Worm (Caenorhabditis elegans): ENCODE data around the gene C02B8.3.

Gene C02B8.3

ce11 chrX:8155447-8155877 lies 16.2 kb downstream of the C02B8.3 start:
- TF ChIP-seq mxl-1 (tag; optimal IDR thresholded peaks at IDR 0.05) = peak; percentile 3
- TF ChIP-seq lin-54 (GFP tag; optimal IDR thresholded peaks at IDR 0.05) = peak; percentile 6
- TF ChIP-seq nhr-90 (tag; optimal IDR thresholded peaks at IDR 0.05) = peak; percentile 5
- peak; percentile 45 for TF ChIP-seq hmg-1.2 (GFP tag; IDR thresholded peaks at IDR 0.05)
- TF ChIP-seq rpc-1 (optimal IDR thresholded peaks at IDR 0.05) = peak; percentile 51
- TF ChIP-seq rpc-1 (tag; optimal IDR thresholded peaks at IDR 0.05) = peak; percentile 84
- peak; percentile 52; the same call in 1 of the 2 replicates for TF ChIP-seq ztf-25 (GFP tag; IDR thresholded peaks at IDR 0.05)
- TF ChIP-seq dox-1 (GFP tag; IDR thresholded peaks at IDR 0.05) = peak; percentile 53; the same call in 1 of the 2 replicates
- peak; percentile 24 for TF ChIP-seq ztf-18 (tag; optimal IDR thresholded peaks at IDR 0.05)
- TF ChIP-seq K11D2.4 (GFP tag; IDR thresholded peaks at IDR 0.05) = 0 out of 2 replicates have a peak, but pooled peaks have one; percentile 13
- TF ChIP-seq B0261.1 (tag; optimal IDR thresholded peaks at IDR 0.05) = peak; percentile 80
- 0 out of 2 replicates have a peak, but pooled peaks have one; percentile 61 for TF ChIP-seq ceh-58 (GFP tag; IDR thresholded peaks at IDR 0.05)
- TF ChIP-seq ceh-27 (GFP tag; optimal IDR thresholded peaks at IDR 0.05) = peak; percentile 7
- TF ChIP-seq madf-6 (GFP tag; IDR thresholded peaks at IDR 0.05) = peak; percentile 15; the same call in 1 of the 2 replicates
- TF ChIP-seq ZK185.1 (tag; optimal IDR thresholded peaks at IDR 0.05; ENCODE audit: poor library complexity, severe bottlenecking) = peak; percentile 53
- TF ChIP-seq hmg-20 (GFP tag; IDR thresholded peaks at IDR 0.05) = peak; percentile 56; the same call in 1 of the 2 replicates
- peak; percentile 84 for TF ChIP-seq tbp1 (GFP tag; optimal IDR thresholded peaks at IDR 0.05)
- 0 out of 2 replicates have a peak, but pooled peaks have one; percentile 18 for TF ChIP-seq ceh-100 (GFP tag; IDR thresholded peaks at IDR 0.05)
- TF ChIP-seq lin-40 (tag; optimal IDR thresholded peaks at IDR 0.05) = peak; percentile 3
- peak; percentile 66; the same call in 1 of the 2 replicates for TF ChIP-seq Y53G8AR.9 (GFP tag; conservative IDR thresholded peaks at IDR 0.05)
- TF ChIP-seq nfyb-1 (GFP tag; IDR thresholded peaks at IDR 0.05) = 0 out of 2 replicates have a peak, but pooled peaks have one; percentile 18
- TF ChIP-seq lir-1 (GFP tag; conservative IDR thresholded peaks at IDR 0.05) = 0 out of 2 replicates have a peak, but pooled peaks have one; percentile 8
- 0 out of 2 replicates have a peak, but pooled peaks have one; percentile 12 for TF ChIP-seq ceh-40 (GFP tag; IDR thresholded peaks at IDR 0.05)
- TF ChIP-seq Y56A3A.18 (GFP tag; IDR thresholded peaks at IDR 0.05) = 0 out of 2 replicates have a peak, but pooled peaks have one; percentile 74
- peak; percentile 63 for TF ChIP-seq die-1 (tag; optimal IDR thresholded peaks at IDR 0.05)
- TF ChIP-seq D2030.7 (GFP tag; IDR thresholded peaks at IDR 0.05) = peak; percentile 65
- TF ChIP-seq pbrm-1 (GFP tag; IDR thresholded peaks at IDR 0.05) = peak; percentile 61
- peak; percentile 26 for TF ChIP-seq snpc-4 (GFP tag; optimal IDR thresholded peaks at IDR 0.05)
- TF ChIP-seq snpc-4 (tag; optimal IDR thresholded peaks at IDR 0.05) = peak in 2 of 4 experiments; percentile 30 to 43
- TF ChIP-seq lin-26 (GFP tag; IDR thresholded peaks at IDR 0.05) = peak; percentile 67
- TF ChIP-seq snpc-3.4 (tag; optimal IDR thresholded peaks at IDR 0.05) = peak; percentile 24

- TF ChIP-seq dox-1 (GFP tag; IDR thresholded peaks at IDR 0.05) (no peak), efl-1 (GFP tag; optimal IDR thresholded peaks at IDR 0.05) (no peak), somi-1 (GFP tag; optimal IDR thresholded peaks at IDR 0.05) (no peak), repo-1 (tag; optimal IDR thresholded peaks at IDR 0.05) (peak; percentile 6), attf-5 (GFP tag; optimal IDR thresholded peaks at IDR 0.05) (no peak), nhr-90 (tag; optimal IDR thresholded peaks at IDR 0.05) (no peak), fkh-3 (tag; optimal IDR thresholded peaks at IDR 0.05) (no peak), unc-62 (GFP tag; optimal IDR thresholded peaks at IDR 0.05) (no peak), aptf-3 (GFP tag; IDR thresholded peaks at IDR 0.05) (no peak), snpc-3.4 (tag; optimal IDR thresholded peaks at IDR 0.05) (peak; percentile 31), mes-4 (tag; optimal IDR thresholded peaks at IDR 0.05) (no peak), snpc-4 (GFP tag; optimal IDR thresholded peaks at IDR 0.05) (no peak), snpc-4 (tag; optimal IDR thresholded peaks at IDR 0.05) (no peak), C17E4.6 (GFP tag; IDR thresholded peaks at IDR 0.05) (no peak), ama-1 (optimal IDR thresholded peaks at IDR 0.05) (no peak), ama-1 (GFP tag; optimal IDR thresholded peaks at IDR 0.05) (peak in 1 of 2 experiments; percentile 56), bed-1 (GFP tag; IDR thresholded peaks at IDR 0.05) (no peak), lir-1 (GFP tag; conservative IDR thresholded peaks at IDR 0.05) (no peak), B0336.3 (GFP tag; IDR thresholded peaks at IDR 0.05) (no peak), hlh-26 (GFP tag; conservative IDR thresholded peaks at IDR 0.05) (no peak), nfya-2 (GFP tag; IDR thresholded peaks at IDR 0.05) (no peak), egl-18 (GFP tag; IDR thresholded peaks at IDR 0.05) (no peak), ZK185.1 (tag; optimal IDR thresholded peaks at IDR 0.05; ENCODE audit: poor library complexity, severe bottlenecking) (no peak), hmg-1.2 (GFP tag; IDR thresholded peaks at IDR 0.05) (peak; percentile 69), ztf-28 (GFP tag; IDR thresholded peaks at IDR 0.05) (0 out of 2 replicates have a peak, but pooled peaks have one; percentile 66), Y56A3A.18 (GFP tag; IDR thresholded peaks at IDR 0.05) (no peak)
Measured at ce11 chrX:8155969-8156368, 16.7 kb downstream of the C02B8.3 start.

Data from whole organism, young adult.